Worm (Caenorhabditis elegans) whole organism, young adult: ENCODE data around the gene mccc-2.

ENCODE experiments used
- B0019.2 ChIP-seq: fragments of 200-800 bp; sonication (Bioruptor generic); conservative IDR thresholded peaks from 2 replicates; pipeline ENCODE4 v1.3.6; 2022; ENCODE audit warnings: missing genetic modification reagents, missing genetic modification characterization, missing compliant biosample characterization
- B0261.1 ChIP-seq: sonication (generic microtip); optimal IDR thresholded peaks from 2 replicates; lab custom pipeline; 2016; ENCODE audit warnings: mild to moderate bottlenecking, missing genetic modification characterization, moderate library complexity, missing compliant biosample characterization
- B0336.3 ChIP-seq: fragments of 200-800 bp; sonication (Bioruptor generic); IDR thresholded peaks from 2 replicates; pipeline ENCODE4 v1.3.6; 2022; ENCODE audit warnings: missing genetic modification characterization, missing compliant biosample characterization
- C17E4.6 ChIP-seq: fragments of 200-800 bp; sonication (Bioruptor generic); IDR thresholded peaks from 2 replicates; pipeline ENCODE4 v1.3.6; 2022; ENCODE audit warnings: missing genetic modification reagents, missing genetic modification characterization, missing compliant biosample characterization
- F33H1.4 ChIP-seq: fragments of 200-800 bp; sonication (Bioruptor generic); IDR thresholded peaks from 2 replicates; pipeline ENCODE4 v1.3.6; 2022; ENCODE audit warnings: missing genetic modification reagents, missing genetic modification characterization, missing compliant biosample characterization
- F37B4.10 ChIP-seq: fragments of 200-800 bp; sonication (Bioruptor generic); IDR thresholded peaks from 2 replicates; pipeline ENCODE4 v1.3.6; 2022; ENCODE audit warnings: missing genetic modification characterization, missing compliant biosample characterization
- F39B2.1 ChIP-seq: fragments of 200-800 bp; sonication (Bioruptor generic); IDR thresholded peaks from 2 replicates; pipeline ENCODE4 v1.3.6; 2022; ENCODE audit warnings: missing genetic modification reagents, missing genetic modification characterization, missing compliant biosample characterization
- F57A8.1 ChIP-seq: fragments of 200-800 bp; sonication (Bioruptor generic); optimal IDR thresholded peaks from 2 replicates; lab custom pipeline; 2018; ENCODE audit warnings: mild to moderate bottlenecking, missing genetic modification characterization, moderate library complexity, missing compliant biosample characterization
- Y67H2A.10 ChIP-seq: fragments of 200-800 bp; sonication (Bioruptor generic); conservative IDR thresholded peaks from 2 replicates; pipeline ENCODE4 v1.3.6; 2022; ENCODE audit warnings: missing genetic modification reagents, missing genetic modification characterization, missing compliant biosample characterization
- Y79H2A.3 ChIP-seq: fragments of 200-800 bp; sonication (Bioruptor generic); conservative IDR thresholded peaks from 2 replicates; pipeline ENCODE4 v1.3.6; 2022; ENCODE audit warnings: missing genetic modification reagents, missing genetic modification characterization, missing compliant biosample characterization
- ZK185.1 ChIP-seq: sonication (generic microtip); optimal IDR thresholded peaks from 2 replicates; lab custom pipeline; 2016; ENCODE audit warnings: mild to moderate bottlenecking, missing genetic modification characterization, missing compliant biosample characterization; ENCODE audit not compliant: poor library complexity, severe bottlenecking
- aptf-3 ChIP-seq: fragments of 200-800 bp; sonication (Bioruptor generic); IDR thresholded peaks from 2 replicates; pipeline ENCODE4 v1.3.6; 2022; ENCODE audit warnings: missing genetic modification characterization, missing compliant biosample characterization
- attf-6 ChIP-seq: fragments of 200-800 bp; sonication (Bioruptor generic); IDR thresholded peaks from 2 replicates; pipeline ENCODE4 v1.3.6; 2022; ENCODE audit warnings: missing genetic modification reagents, missing genetic modification characterization, missing compliant biosample characterization
- bed-2 ChIP-seq: fragments of 200-800 bp; sonication (Bioruptor generic); IDR thresholded peaks from 2 replicates; pipeline ENCODE4 v1.3.6; 2022; ENCODE audit warnings: missing genetic modification reagents, missing genetic modification characterization, missing compliant biosample characterization
- cebp-2 ChIP-seq: fragments of 200-800 bp; sonication (Bioruptor generic); IDR thresholded peaks from 2 replicates; pipeline ENCODE4 v1.3.6; 2022; ENCODE audit warnings: missing genetic modification characterization, missing compliant biosample characterization
- ceh-100 ChIP-seq: fragments of 200-800 bp; sonication (Bioruptor generic); IDR thresholded peaks from 2 replicates; pipeline ENCODE4 v1.3.6; 2022; ENCODE audit warnings: missing genetic modification reagents, missing genetic modification characterization, missing compliant biosample characterization
- dox-1 ChIP-seq: fragments of 200-800 bp; sonication (Bioruptor generic); IDR thresholded peaks from 2 replicates; pipeline ENCODE4 v1.3.6; 2022; ENCODE audit warnings: missing genetic modification reagents, missing genetic modification characterization, missing compliant biosample characterization
- dpff-1 ChIP-seq: sonication (generic microtip); optimal IDR thresholded peaks from 2 replicates; lab custom pipeline; 2017; ENCODE audit warnings: mild to moderate bottlenecking, missing genetic modification characterization, missing compliant biosample characterization
- fkh-3 ChIP-seq: sonication (generic microtip); optimal IDR thresholded peaks from 2 replicates; lab custom pipeline; 2016; ENCODE audit warnings: mild to moderate bottlenecking, missing genetic modification characterization, missing compliant biosample characterization
- hlh-12 ChIP-seq: sonication (generic microtip); optimal IDR thresholded peaks from 2 replicates; lab custom pipeline; 2016; ENCODE audit warnings: missing genetic modification characterization, missing compliant biosample characterization
- hmg-1.2 ChIP-seq: fragments of 200-800 bp; sonication (Bioruptor generic); IDR thresholded peaks from 2 replicates; pipeline ENCODE4 v1.3.6; 2022; ENCODE audit warnings: missing genetic modification reagents, missing genetic modification characterization, missing compliant biosample characterization
- hmg-20 ChIP-seq: fragments of 200-800 bp; sonication (Bioruptor generic); IDR thresholded peaks from 2 replicates; pipeline ENCODE4 v1.3.6; 2022; ENCODE audit warnings: missing genetic modification reagents, missing genetic modification characterization, missing compliant biosample characterization
- hrde-1 ChIP-seq: sonication (generic microtip); optimal IDR thresholded peaks from 2 replicates; lab custom pipeline; 2016; ENCODE audit warnings: missing genetic modification characterization, mild to moderate bottlenecking, missing compliant biosample characterization, moderate library complexity, missing genotype, missing genetic modification reagents, borderline replicate concordance
- hsf-1 ChIP-seq: fragments of 200-800 bp; sonication (Bioruptor generic); IDR thresholded peaks from 2 replicates; pipeline ENCODE4 v1.3.6; 2022; ENCODE audit warnings: missing genetic modification reagents, missing genetic modification characterization, missing compliant biosample characterization
- let-526 ChIP-seq: fragments of 200-800 bp; sonication (Bioruptor generic); IDR thresholded peaks from 2 replicates; pipeline ENCODE4 v1.3.6; 2022; ENCODE audit warnings: missing genetic modification reagents, missing genetic modification characterization, missing compliant biosample characterization
- lin-26 ChIP-seq: fragments of 200-800 bp; sonication (Bioruptor generic); IDR thresholded peaks from 2 replicates; pipeline ENCODE4 v1.3.6; 2022; ENCODE audit warnings: missing genetic modification reagents, missing genetic modification characterization, missing compliant biosample characterization
- lin-35 ChIP-seq, 3 experiments: fragments of 150-350 bp in 2 of 3; sonication (generic microtip) in 1 of 3; optimal IDR thresholded peaks; 2 replicates each; lab custom pipeline; 2014 to 2018; ENCODE audit warnings: missing biosample characterization in 3 of 3, missing genetic modification characterization in 3 of 3, missing genetic modification reagents in 3 of 3
- lin-40 ChIP-seq: sonication (generic microtip); optimal IDR thresholded peaks from 2 replicates; lab custom pipeline; 2016; ENCODE audit warnings: missing genetic modification characterization, mild to moderate bottlenecking, missing compliant biosample characterization, missing genotype, missing genetic modification reagents
- lsy-27 ChIP-seq: sonication (generic microtip); optimal IDR thresholded peaks from 2 replicates; lab custom pipeline; 2017; ENCODE audit warnings: missing genetic modification characterization, mild to moderate bottlenecking, missing compliant biosample characterization, antibody characterized with exemption, missing genotype, borderline replicate concordance; ENCODE audit not compliant: insufficient read depth
- madf-3 ChIP-seq: fragments of 200-800 bp; sonication (Bioruptor generic); IDR thresholded peaks from 2 replicates; pipeline ENCODE4 v1.3.6; 2022; ENCODE audit warnings: missing genetic modification reagents, missing genetic modification characterization, missing compliant biosample characterization
- mxl-1 ChIP-seq: sonication (generic microtip); optimal IDR thresholded peaks from 2 replicates; lab custom pipeline; 2016; ENCODE audit warnings: missing genetic modification characterization, missing compliant biosample characterization
- nfya-1 ChIP-seq: sonication (generic microtip); optimal IDR thresholded peaks from 2 replicates; lab custom pipeline; 2017; ENCODE audit warnings: antibody characterized with exemption, missing compliant biosample characterization, missing genetic modification characterization, borderline replicate concordance; ENCODE audit not compliant: insufficient read depth
- nhr-27 ChIP-seq: fragments of 200-800 bp; sonication (Bioruptor generic); optimal IDR thresholded peaks from 2 replicates; lab custom pipeline; 2018; ENCODE audit warnings: mild to moderate bottlenecking, missing genetic modification characterization, moderate library complexity, missing compliant biosample characterization
- pbrm-1 ChIP-seq: fragments of 200-800 bp; sonication (Bioruptor generic); IDR thresholded peaks from 2 replicates; pipeline ENCODE4 v1.3.6; 2022; ENCODE audit warnings: missing genetic modification reagents, missing genetic modification characterization, missing compliant biosample characterization
- pha-4 ChIP-seq: fragments of 150-350 bp; sonication (generic microtip); optimal IDR thresholded peaks from 2 replicates; lab custom pipeline; 2014; ENCODE audit warnings: missing biosample characterization, missing genetic modification reagents, missing genetic modification characterization
- sdz-38 ChIP-seq: sonication (generic microtip); optimal IDR thresholded peaks from 2 replicates; lab custom pipeline; 2016; ENCODE audit warnings: missing genotype, missing genetic modification characterization, missing compliant biosample characterization
- sptf-2 ChIP-seq: fragments of 200-800 bp; sonication (Bioruptor generic); optimal IDR thresholded peaks from 2 replicates; lab custom pipeline; 2018; ENCODE audit warnings: mild to moderate bottlenecking, missing genetic modification characterization, missing compliant biosample characterization
- tbp1 ChIP-seq: fragments of 200-800 bp; sonication (Bioruptor generic); optimal IDR thresholded peaks from 2 replicates; lab custom pipeline; 2018; ENCODE audit warnings: mild to moderate bottlenecking, missing genetic modification characterization, missing compliant biosample characterization
- tlf-1 ChIP-seq: fragments of 200-800 bp; sonication (Bioruptor generic); optimal IDR thresholded peaks from 2 replicates; lab custom pipeline; 2018; ENCODE audit warnings: mild to moderate bottlenecking, missing genetic modification characterization, missing compliant biosample characterization
- unc-62 ChIP-seq: fragments of 150-350 bp; optimal IDR thresholded peaks from 2 replicates; lab custom pipeline; 2014; ENCODE audit warnings: missing biosample characterization, missing genetic modification reagents, missing genetic modification characterization
- xnd-1 ChIP-seq: sonication (generic microtip); optimal IDR thresholded peaks from 2 replicates; lab custom pipeline; 2016; ENCODE audit warnings: missing genotype, missing genetic modification reagents, missing genetic modification characterization, missing compliant biosample characterization
- zfh-2 ChIP-seq: fragments of 200-800 bp; sonication (Bioruptor generic); conservative IDR thresholded peaks from 2 replicates; pipeline ENCODE4 v1.3.6; 2022; ENCODE audit warnings: missing genetic modification reagents, missing genetic modification characterization, missing compliant biosample characterization
- ztf-18 ChIP-seq: sonication (generic microtip); optimal IDR thresholded peaks from 2 replicates; lab custom pipeline; 2016; ENCODE audit warnings: missing genotype, mild to moderate bottlenecking, missing genetic modification characterization, missing compliant biosample characterization
- ztf-22 ChIP-seq: fragments of 200-800 bp; sonication (Bioruptor generic); optimal IDR thresholded peaks from 2 replicates; lab custom pipeline; 2018; ENCODE audit warnings: mild to moderate bottlenecking, missing genetic modification characterization, moderate library complexity, missing compliant biosample characterization
- ztf-25 ChIP-seq: fragments of 200-800 bp; sonication (Bioruptor generic); IDR thresholded peaks from 2 replicates; pipeline ENCODE4 v1.3.6; 2022; ENCODE audit warnings: missing genetic modification reagents, missing genetic modification characterization, missing compliant biosample characterization
- ztf-3 ChIP-seq: fragments of 200-800 bp; sonication (Bioruptor generic); optimal IDR thresholded peaks from 2 replicates; lab custom pipeline; 2018; ENCODE audit warnings: mild to moderate bottlenecking, missing genetic modification characterization, missing compliant biosample characterization
- ztf-6 ChIP-seq: fragments of 200-800 bp; sonication (Bioruptor generic); IDR thresholded peaks from 2 replicates; pipeline ENCODE4 v1.3.6; 2022; ENCODE audit warnings: missing genetic modification reagents, missing genetic modification characterization, missing compliant biosample characterization

mccc-2 gene

ce11 chrIII:9053740-9054252 lies 35.4 kb downstream of the mccc-2 start, which contains the start of gene R107.5 (continued):
- TF ChIP-seq sptf-2 (no peak), lin-35 (GFP tag; optimal IDR thresholded peaks at IDR 0.05; lab: Kevin White, UChicago) (peak in 2 of 3 experiments; percentile 52 to 78), hmg-1.2 (GFP tag; lab: Robert Waterston, UW) (peak; percentile 95), nfya-1 (tag; lab: Kevin White, UChicago) (no peak), tbp1 (peak; percentile 76), dox-1 (peak; percentile 91), Y79H2A.3 (GFP tag; lab: Robert Waterston, UW) (0 out of 2 replicates have a peak, but pooled peaks have one; percentile 21), ceh-100 (GFP tag; lab: Robert Waterston, UW) (peak; percentile 58; the same call in 1 of the 2 replicates), unc-62 (peak; percentile 8), lsy-27 (tag; lab: Kevin White, UChicago) (no peak), let-526 (GFP tag; lab: Robert Waterston, UW) (peak; percentile 98), B0336.3 (peak; percentile 94), F33H1.4 (GFP tag; lab: Robert Waterston, UW) (peak; percentile 59; the same call in 1 of the 2 replicates), mxl-1 (tag; lab: Kevin White, UChicago) (no peak), hmg-20 (no peak), lin-26 (GFP tag; lab: Robert Waterston, UW) (peak; percentile 70; the same call in 1 of the 2 replicates), B0261.1 (tag; lab: Kevin White, UChicago) (peak; percentile 32), nhr-27 (peak; percentile 95), xnd-1 (tag; lab: Kevin White, UChicago) (no peak), tlf-1 (peak; percentile 94), ztf-3 (GFP tag; lab: Kevin White, UChicago) (peak; percentile 96), madf-3 (GFP tag; lab: Robert Waterston, UW) (peak; percentile 82), attf-6 (peak; percentile 55; the same call in 1 of the 2 replicates), hrde-1 (tag; lab: Kevin White, UChicago) (no peak), pha-4 (tag; lab: Kevin White, UChicago) (no peak), cebp-2 (GFP tag; lab: Robert Waterston, UW) (peak; percentile 87), ztf-6 (0 out of 2 replicates have a peak, but pooled peaks have one; percentile 60), C17E4.6 (peak; percentile 77), lin-40 (peak; percentile 97), Y67H2A.10 (GFP tag; lab: Robert Waterston, UW) (peak; percentile 96), F57A8.1 (GFP tag; lab: Kevin White, UChicago) (no peak), fkh-3 (peak; percentile 36), dpff-1 (peak; percentile 95), ztf-18 (tag; lab: Kevin White, UChicago) (peak; percentile 63), ztf-25 (GFP tag; lab: Robert Waterston, UW) (no peak), ztf-22 (GFP tag; lab: Kevin White, UChicago) (peak; percentile 92), hlh-12 (tag; lab: Kevin White, UChicago) (no peak), pbrm-1 (GFP tag; lab: Robert Waterston, UW) (peak; percentile 97), B0019.2 (GFP tag; lab: Robert Waterston, UW) (peak; percentile 46; the same call in 1 of the 2 replicates), bed-2 (GFP tag; lab: Robert Waterston, UW) (peak; percentile 65; the same call in 1 of the 2 replicates), hsf-1 (GFP tag; lab: Robert Waterston, UW) (peak; percentile 100), F39B2.1 (GFP tag; lab: Robert Waterston, UW) (no peak), zfh-2 (GFP tag; lab: Robert Waterston, UW) (peak; percentile 93), ZK185.1 (peak; percentile 47), F37B4.10 (GFP tag; lab: Robert Waterston, UW) (no peak), aptf-3 (GFP tag; lab: Robert Waterston, UW) (peak; percentile 87; the same call in 1 of the 2 replicates), sdz-38 (tag; lab: Kevin White, UChicago) (no peak)
